Worm (Caenorhabditis elegans): ENCODE results near the gene F14F9.3.

DNA sequence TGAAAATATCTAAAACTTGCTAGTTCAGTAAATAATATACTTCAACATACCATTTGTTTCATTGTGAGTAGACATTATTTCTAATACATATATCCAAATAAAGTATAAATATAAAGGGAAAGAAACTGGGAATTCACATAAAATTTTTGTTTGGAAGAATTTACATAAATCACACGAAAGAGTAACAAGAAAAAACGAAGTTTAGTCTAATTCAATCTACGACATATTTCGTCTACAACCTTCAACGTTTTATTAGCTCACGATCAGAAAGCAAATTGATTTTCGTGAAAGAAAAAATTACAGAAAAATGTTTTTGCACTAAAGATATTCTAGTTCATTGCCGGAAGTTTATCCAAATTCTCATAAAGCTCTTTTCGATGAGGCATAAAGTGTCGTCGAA is 41.0 kb upstream of the F14F9.3 start, which contains the start of gene C04F5.2:
- TF ChIP-seq pha-4 (tag; optimal IDR thresholded peaks at IDR 0.05) = no peak
- TF ChIP-seq attf-6 (GFP tag; IDR thresholded peaks at IDR 0.05) = no peak
- no peak for TF ChIP-seq sea-2 (GFP tag; IDR thresholded peaks at IDR 0.05)
- no peak for TF ChIP-seq let-526 (GFP tag; IDR thresholded peaks at IDR 0.05)
- no peak for TF ChIP-seq ama-1 (optimal IDR thresholded peaks at IDR 0.05)
- no peak for TF ChIP-seq ama-1 (GFP tag; optimal IDR thresholded peaks at IDR 0.05)
- no peak for TF ChIP-seq sptf-2 (GFP tag; optimal IDR thresholded peaks at IDR 0.05)

Data from whole organism, young adult.